Worm (Caenorhabditis elegans): ENCODE data around the gene Y17G7B.21.
A peak's percentile ranks its signal among the peaks of the same experiment; 100 is the strongest.

ce11 chrII:11928752-11929151 lies 48.7 kb downstream of the Y17G7B.21 start:
- TF ChIP-seq lin-35 (GFP tag; optimal IDR thresholded peaks at IDR 0.05), result no peak
- no peak for TF ChIP-seq ztf-4 (tag; optimal IDR thresholded peaks at IDR 0.05)
- no peak for TF ChIP-seq egl-27 (tag; optimal IDR thresholded peaks at IDR 0.05)
- no peak for TF ChIP-seq snpc-4 (tag; optimal IDR thresholded peaks at IDR 0.05)
- TF ChIP-seq nhr-28 (tag; optimal IDR thresholded peaks at IDR 0.05), result no peak
- TF ChIP-seq sox-4 (tag; optimal IDR thresholded peaks at IDR 0.05), result no peak
- no peak for TF ChIP-seq ztf-11 (tag; optimal IDR thresholded peaks at IDR 0.05)
- no peak for TF ChIP-seq nhr-20 (tag; optimal IDR thresholded peaks at IDR 0.05)
- TF ChIP-seq nhr-237 (tag; optimal IDR thresholded peaks at IDR 0.05), result no peak
- TF ChIP-seq lin-15B (tag; optimal IDR thresholded peaks at IDR 0.05), result no peak
- TF ChIP-seq nhr-77 (tag; optimal IDR thresholded peaks at IDR 0.05), result no peak
- TF ChIP-seq lin-14 (GFP tag; optimal IDR thresholded peaks at IDR 0.05), result peak; percentile 26
- no peak for TF ChIP-seq aly-2 (tag; optimal IDR thresholded peaks at IDR 0.05)

All from whole organism, L1 larva.